Worm (Caenorhabditis elegans) whole organism, early embryonic: ENCODE measurements around the gene irg-4.

Experiments used
- F13C5.2 ChIP-seq: sonication (generic microtip); optimal IDR thresholded peaks from 2 replicates; lab custom pipeline; 2017; ENCODE audit warnings: mild to moderate bottlenecking, missing genetic modification characterization, inconsistent platforms, missing compliant biosample characterization
- ama-1 ChIP-seq: fragments of 150-350 bp; optimal IDR thresholded peaks from 2 replicates; lab custom pipeline; 2014
- ceh-13 ChIP-seq: fragments of 200-800 bp; sonication (Bioruptor generic); optimal IDR thresholded peaks from 2 replicates; lab custom pipeline; 2018; ENCODE audit warnings: mild to moderate bottlenecking, missing genetic modification characterization, missing compliant biosample characterization
- ceh-36 ChIP-seq: sonication (generic microtip); optimal IDR thresholded peaks from 2 replicates; lab custom pipeline; 2016; ENCODE audit warnings: missing genetic modification characterization, inconsistent platforms, missing compliant biosample characterization
- ets-7 ChIP-seq: sonication (generic microtip); optimal IDR thresholded peaks from 2 replicates; lab custom pipeline; 2016; ENCODE audit warnings: missing genotype, missing genetic modification characterization, missing compliant biosample characterization
- flt-1 ChIP-seq: fragments of 200-800 bp; sonication (Bioruptor generic); IDR thresholded peaks from 2 replicates; pipeline ENCODE4 v1.3.6; 2022; ENCODE audit warnings: missing genetic modification characterization, missing compliant biosample characterization
- hnd-1 ChIP-seq: sonication (generic microtip); optimal IDR thresholded peaks from 2 replicates; lab custom pipeline; 2016; ENCODE audit warnings: missing genetic modification characterization, missing compliant biosample characterization
- pes-1 ChIP-seq: fragments of 200-800 bp; sonication (Bioruptor generic); IDR thresholded peaks from 2 replicates; pipeline ENCODE4 v1.3.6; 2022; ENCODE audit warnings: missing genetic modification reagents, missing genetic modification characterization, missing compliant biosample characterization
- tbx-11 ChIP-seq: fragments of 200-800 bp; sonication (Bioruptor generic); IDR thresholded peaks from 2 replicates; pipeline ENCODE4 v1.3.6; 2022; ENCODE audit warnings: missing genetic modification characterization, missing compliant biosample characterization
- tbx-37 ChIP-seq: fragments of 200-800 bp; sonication (Bioruptor generic); conservative IDR thresholded peaks from 2 replicates; pipeline ENCODE4 v1.3.6; 2022; ENCODE audit warnings: missing genetic modification reagents, missing genetic modification characterization, missing compliant biosample characterization

ce11 chrIV:12451225-12451831 is 15.7 kb downstream of the irg-4 start, which contains the start of gene dpy-26:
- TF ChIP-seq ama-1 (lab: Kevin White, UChicago) (no peak), ets-7 (no peak), tbx-11 (GFP tag; lab: Robert Waterston, UW) (no peak), flt-1 (GFP tag; lab: Robert Waterston, UW) (no peak), ceh-36 (no peak), pes-1 (GFP tag; lab: Robert Waterston, UW) (no peak), tbx-37 (GFP tag; lab: Robert Waterston, UW) (no peak), ceh-13 (GFP tag; lab: Kevin White, UChicago) (no peak), F13C5.2 (tag; lab: Kevin White, UChicago) (peak; percentile 18), hnd-1 (no peak)
